Fruit fly (Drosophila melanogaster) S2 (cell line): Measurements from ENCODE around the gene X11L.

Experiments used
- CG8478 ChIP-seq: fragments of >200 bp; optimal IDR thresholded peaks from 2 replicates; lab custom pipeline; 2018
- CTCF ChIP-seq, 2 experiments: fragments of >200 bp; optimal IDR thresholded peaks; 2 replicates each; lab custom pipeline; 2018

Gene X11L

dm6 chrX:17624223-17624982 is 25.0 kb downstream of the X11L start:
- TF ChIP-seq CG8478 (no peak), CTCF (optimal IDR thresholded peaks at IDR 0.05; lab: Kevin White, UChicago) (no peak)

dm6 chrX:17624983-17625401 is 25.6 kb downstream of the X11L start:
- TF ChIP-seq CG8478 (no peak), CTCF (optimal IDR thresholded peaks at IDR 0.05; lab: Kevin White, UChicago) (no peak)

dm6 chrX:17625833-17626232 is 26.4 kb downstream of the X11L start:
- no peak for TF ChIP-seq CG8478
- no peak for TF ChIP-seq CTCF (optimal IDR thresholded peaks at IDR 0.05; lab: Kevin White, UChicago)

dm6 chrX:17627090-17627992 is 27.9 kb downstream of the X11L start, which contains the start of gene stas:
Gene stas, minus strand, starts transcription at chrX:17627895.
- no peak for TF ChIP-seq CG8478
- no peak for TF ChIP-seq CTCF (optimal IDR thresholded peaks at IDR 0.05; lab: Kevin White, UChicago)

dm6 chrX:17629317-17629716 is 29.9 kb downstream of the X11L start, which contains the start of gene CG8326:
Gene CG8326, minus strand, starts transcription at chrX:17629492.
- TF ChIP-seq CG8478: no peak

- no peak for TF ChIP-seq CTCF (optimal IDR thresholded peaks at IDR 0.05; lab: Kevin White, UChicago)
- TF ChIP-seq CG8478: no peak
These were observed 32.7 kb downstream of the X11L start, which contains the start of the genes corolla and ND-24 for dm6 chrX:17631996-17632612. Gene corolla, minus strand, starts transcription at chrX:17632047. Gene ND-24, plus strand, starts transcription at chrX:17632089.

dm6 chrX:17636001-17636400 is 36.6 kb downstream of the X11L start, which contains the start of the genes CG8289 and CG5800:
Gene CG8289, minus strand, starts transcription at chrX:17636044.
Gene CG5800, plus strand, starts transcription at chrX:17636281.
- no peak for TF ChIP-seq CTCF (optimal IDR thresholded peaks at IDR 0.05; lab: Kevin White, UChicago)
- TF ChIP-seq CG8478: no peak

dm6 chrX:17640837-17641236 is 41.4 kb downstream of the X11L start:
- TF ChIP-seq CG8478 (no peak), CTCF (optimal IDR thresholded peaks at IDR 0.05; lab: Kevin White, UChicago) (no peak)

dm6 chrX:17651216-17651997 is 52.0 kb downstream of the X11L start:
- no peak for TF ChIP-seq CTCF (optimal IDR thresholded peaks at IDR 0.05; lab: Kevin White, UChicago)
- TF ChIP-seq CG8478: no peak

- TF ChIP-seq CTCF (optimal IDR thresholded peaks at IDR 0.05; lab: Kevin White, UChicago) (peak in 1 of 2 experiments; percentile 10), CG8478 (no peak)
These were observed 52.8 kb downstream of the X11L start, which contains the start of gene RhoGAPp190 for dm6 chrX:17651998-17652738. Gene RhoGAPp190, minus strand, starts transcription at chrX:17652562.
